Fruit fly (Drosophila melanogaster) whole organism, embryonic: ENCODE results near the gene kat-60L1.

Experiments used
- CG10267 ChIP-seq: fragments of 200-800 bp; sonication (Bioruptor generic); optimal IDR thresholded peaks from 2 replicates; lab custom pipeline; 2018; ENCODE audit warnings: missing biosample characterization, mild to moderate bottlenecking, missing genetic modification characterization, moderate library complexity
- CG10274 ChIP-seq: fragments of 200-800 bp; sonication (Bioruptor generic); optimal IDR thresholded peaks from 3 replicates; lab custom pipeline; 2017; ENCODE audit warnings: missing biosample characterization, mild to moderate bottlenecking, missing genetic modification characterization
- CG10565 ChIP-seq: fragments of 200-800 bp; sonication (Bioruptor generic); optimal IDR thresholded peaks from 3 replicates; lab custom pipeline; 2016; ENCODE audit warnings: missing biosample characterization, mild to moderate bottlenecking, missing genetic modification characterization
- CG10654 ChIP-seq: fragments of 200-800 bp; sonication (Bioruptor generic); optimal IDR thresholded peaks from 2 replicates; lab custom pipeline; 2016; ENCODE audit warnings: missing biosample characterization, missing genetic modification characterization
- CG11093 ChIP-seq: fragments of 200-800 bp; sonication (Bioruptor generic); IDR thresholded peaks from 3 replicates; pipeline ENCODE4 v1.3.6; 2022; ENCODE audit warnings: missing biosample characterization, missing genetic modification characterization
- CG11247 ChIP-seq: fragments of 200-800 bp; sonication (Bioruptor generic); IDR thresholded peaks from 2 replicates; pipeline ENCODE4 v1.3.6; 2022; ENCODE audit warnings: missing biosample characterization, missing genetic modification characterization
- CG12659 ChIP-seq: fragments of 200-800 bp; sonication (Bioruptor generic); optimal IDR thresholded peaks from 3 replicates; lab custom pipeline; 2017; ENCODE audit warnings: mild to moderate bottlenecking, missing biosample characterization, missing genetic modification reagents, missing genetic modification characterization
- CG13775 ChIP-seq: fragments of 200-800 bp; sonication (Bioruptor generic); optimal IDR thresholded peaks from 3 replicates; lab custom pipeline; 2017; ENCODE audit warnings: missing biosample characterization, mild to moderate bottlenecking, missing genetic modification characterization
- CG14860 ChIP-seq: fragments of 200-800 bp; sonication (Bioruptor generic); IDR thresholded peaks from 3 replicates; pipeline ENCODE4 v1.3.6; 2022; ENCODE audit warnings: missing biosample characterization, missing genetic modification characterization; ENCODE audit not compliant: partially characterized antibody
- CG15073 ChIP-seq: fragments of 200-800 bp; sonication (Bioruptor generic); optimal IDR thresholded peaks from 2 replicates; lab custom pipeline; 2016; ENCODE audit warnings: missing biosample characterization, missing genetic modification characterization
- CG15269 ChIP-seq: fragments of 200-800 bp; sonication (Bioruptor generic); optimal IDR thresholded peaks from 2 replicates; lab custom pipeline; 2018; ENCODE audit warnings: missing biosample characterization, mild to moderate bottlenecking, missing genetic modification characterization, moderate library complexity
- CG15479 ChIP-seq: fragments of 200-800 bp; sonication (Bioruptor generic); optimal IDR thresholded peaks from 3 replicates; lab custom pipeline; 2019; ENCODE audit warnings: missing biosample characterization, mild to moderate bottlenecking, missing genetic modification characterization, moderate library complexity
- CG15601 ChIP-seq: fragments of 200-800 bp; sonication (Bioruptor generic); optimal IDR thresholded peaks from 3 replicates; lab custom pipeline; 2019; ENCODE audit warnings: missing biosample characterization, mild to moderate bottlenecking, missing genetic modification characterization, moderate library complexity
- CG17568 ChIP-seq: fragments of 200-800 bp; sonication (Bioruptor generic); optimal IDR thresholded peaks from 2 replicates; lab custom pipeline; 2018; ENCODE audit warnings: missing biosample characterization, mild to moderate bottlenecking, missing genetic modification characterization, moderate library complexity
- CG17912 ChIP-seq: fragments of 200-800 bp; sonication (Bioruptor generic); optimal IDR thresholded peaks from 2 replicates; lab custom pipeline; 2018; ENCODE audit warnings: missing biosample characterization, mild to moderate bottlenecking, missing genetic modification characterization
- CG2129 ChIP-seq: fragments of 200-800 bp; sonication (Bioruptor generic); IDR thresholded peaks from 2 replicates; pipeline ENCODE4 v1.3.6; 2022; ENCODE audit warnings: missing biosample characterization, missing genetic modification characterization; ENCODE audit not compliant: partially characterized antibody
- CG2875 ChIP-seq: fragments of 200-800 bp; sonication (Bioruptor generic); optimal IDR thresholded peaks from 2 replicates; lab custom pipeline; 2017; ENCODE audit warnings: missing biosample characterization, mild to moderate bottlenecking, missing genetic modification characterization, missing genetic modification reagents
- CG3065 ChIP-seq: fragments of 200-800 bp; sonication (Bioruptor generic); optimal IDR thresholded peaks from 2 replicates; lab custom pipeline; 2016; ENCODE audit warnings: missing biosample characterization, missing genetic modification characterization
- CG31388 ChIP-seq: fragments of 200-800 bp; sonication (Bioruptor generic); optimal IDR thresholded peaks from 2 replicates; lab custom pipeline; 2016; ENCODE audit warnings: missing biosample characterization, missing genetic modification characterization
- CG3281 ChIP-seq: fragments of 200-800 bp; sonication (Bioruptor generic); optimal IDR thresholded peaks from 3 replicates; lab custom pipeline; 2017; ENCODE audit warnings: missing biosample characterization, mild to moderate bottlenecking, missing genetic modification characterization
- CG33557 ChIP-seq: fragments of 200-800 bp; sonication (Bioruptor generic); optimal IDR thresholded peaks from 2 replicates; lab custom pipeline; 2019; ENCODE audit warnings: missing biosample characterization, mild to moderate bottlenecking, missing genetic modification characterization, moderate library complexity
- CG3407 ChIP-seq: fragments of 200-800 bp; sonication (Bioruptor generic); optimal IDR thresholded peaks from 2 replicates; lab custom pipeline; 2018; ENCODE audit warnings: missing biosample characterization, mild to moderate bottlenecking, missing genetic modification characterization
- CG4424 ChIP-seq: fragments of 200-800 bp; sonication (Bioruptor generic); optimal IDR thresholded peaks from 3 replicates; lab custom pipeline; 2016; ENCODE audit warnings: missing biosample characterization, missing genetic modification characterization
- CG5180 ChIP-seq: fragments of 200-800 bp; sonication (Bioruptor generic); optimal IDR thresholded peaks from 3 replicates; lab custom pipeline; 2017; ENCODE audit warnings: missing biosample characterization, missing genetic modification characterization, mild to moderate bottlenecking, moderate library complexity, missing genetic modification reagents
- CG7928 ChIP-seq: fragments of 200-800 bp; sonication (Bioruptor generic); optimal IDR thresholded peaks from 2 replicates; lab custom pipeline; 2017; ENCODE audit warnings: missing biosample characterization, mild to moderate bottlenecking, missing genetic modification characterization
- CG7987 ChIP-seq: fragments of 200-800 bp; sonication (Bioruptor generic); optimal IDR thresholded peaks from 2 replicates; lab custom pipeline; 2018; ENCODE audit warnings: missing biosample characterization, mild to moderate bottlenecking, missing genetic modification characterization, moderate library complexity
- D19A ChIP-seq: fragments of 200-800 bp; optimal IDR thresholded peaks from 3 replicates; lab custom pipeline; 2019; ENCODE audit warnings: missing biosample characterization, mild to moderate bottlenecking, missing genetic modification characterization, moderate library complexity
- Dip3 ChIP-seq: fragments of 200-800 bp; sonication (Bioruptor generic); optimal IDR thresholded peaks from 3 replicates; lab custom pipeline; 2016; ENCODE audit warnings: missing biosample characterization, missing genetic modification characterization
- Dref ChIP-seq: fragments of 200-800 bp; sonication (Bioruptor generic); IDR thresholded peaks from 2 replicates; pipeline ENCODE4 v1.3.6; 2022; ENCODE audit warnings: missing biosample characterization, missing genetic modification characterization
- ERR ChIP-seq: fragments of 200-800 bp; sonication (Bioruptor generic); optimal IDR thresholded peaks from 2 replicates; lab custom pipeline; 2016; ENCODE audit warnings: missing biosample characterization, missing genetic modification characterization
- Hr51 ChIP-seq, 2 experiments: fragments of 200-800 bp; sonication (Bioruptor generic); optimal IDR thresholded peaks; 2 replicates in 1 of 2; 3 replicates in 1 of 2; lab custom pipeline; 2016 to 2018; ENCODE audit warnings: missing biosample characterization in 2 of 2, missing genetic modification characterization in 2 of 2, mild to moderate bottlenecking in 1 of 2, moderate library complexity in 1 of 2
- MTF-1 ChIP-seq: fragments of 200-800 bp; sonication (Bioruptor generic); optimal IDR thresholded peaks from 2 replicates; lab custom pipeline; 2018; ENCODE audit warnings: missing biosample characterization, mild to moderate bottlenecking, missing genetic modification characterization, borderline replicate concordance
- Med ChIP-seq: fragments of 200-800 bp; sonication (Bioruptor generic); peaks from one replicate; lab custom pipeline; 2016; ENCODE audit warnings: missing biosample characterization, missing genetic modification characterization, mild to moderate bottlenecking, inconsistent platforms, moderate library complexity
- al ChIP-seq: fragments of 200-800 bp; sonication (Bioruptor generic); IDR thresholded peaks from 2 replicates; pipeline ENCODE4 v1.3.6; 2022; ENCODE audit warnings: missing biosample characterization, missing genetic modification characterization
- br ChIP-seq: fragments of >200 bp; optimal IDR thresholded peaks from 2 replicates; lab custom pipeline; 2017
- chinmo ChIP-seq: fragments of 200-800 bp; sonication (Bioruptor generic); IDR thresholded peaks from 4 replicates; pipeline ENCODE4 v1.3.6; 2022; ENCODE audit warnings: missing biosample characterization, missing genetic modification characterization; ENCODE audit not compliant: partially characterized antibody
- da ChIP-seq: fragments of 200-800 bp; sonication (Bioruptor generic); optimal IDR thresholded peaks from 2 replicates; lab custom pipeline; 2016; ENCODE audit warnings: missing biosample characterization, missing genetic modification characterization
- fu2 ChIP-seq: fragments of 200-800 bp; sonication (Bioruptor generic); optimal IDR thresholded peaks from 2 replicates; lab custom pipeline; 2016; ENCODE audit warnings: missing biosample characterization, missing genetic modification characterization
- gem ChIP-seq: fragments of 200-800 bp; sonication (Bioruptor generic); optimal IDR thresholded peaks from 2 replicates; lab custom pipeline; 2019; ENCODE audit warnings: missing biosample characterization, mild to moderate bottlenecking, missing genetic modification characterization, moderate library complexity
- gfzf ChIP-seq: fragments of 200-800 bp; sonication (Bioruptor generic); optimal IDR thresholded peaks from 2 replicates; lab custom pipeline; 2016; ENCODE audit warnings: missing biosample characterization, mild to moderate bottlenecking, missing genetic modification characterization, moderate library complexity
- ham ChIP-seq: fragments of 200-800 bp; sonication (Bioruptor generic); IDR thresholded peaks from 2 replicates; pipeline ENCODE4 v1.3.6; 2022; ENCODE audit warnings: missing biosample characterization, missing genetic modification characterization
- inv ChIP-seq: fragments of 200-800 bp; sonication (Bioruptor generic); IDR thresholded peaks from 2 replicates; pipeline ENCODE4 v1.3.6; 2022; ENCODE audit warnings: missing biosample characterization, missing genetic modification characterization; ENCODE audit not compliant: partially characterized antibody
- ken ChIP-seq: fragments of 200-800 bp; sonication (Bioruptor generic); IDR thresholded peaks from 3 replicates; pipeline ENCODE4 v1.3.6; 2022; ENCODE audit warnings: missing biosample characterization, missing genetic modification characterization
- shn ChIP-seq: fragments of 200-800 bp; sonication (Bioruptor generic); optimal IDR thresholded peaks from 3 replicates; lab custom pipeline; 2016; ENCODE audit warnings: missing biosample characterization, missing genetic modification characterization
- sim ChIP-seq: fragments of 200-800 bp; sonication (Bioruptor generic); IDR thresholded peaks from 2 replicates; pipeline ENCODE4 v1.3.6; 2022; ENCODE audit warnings: missing biosample characterization, missing genetic modification characterization
- tap ChIP-seq: fragments of 200-800 bp; optimal IDR thresholded peaks from 3 replicates; lab custom pipeline; 2019; ENCODE audit warnings: missing biosample characterization, mild to moderate bottlenecking, missing genetic modification characterization, moderate library complexity
- tgo ChIP-seq: fragments of 200-800 bp; sonication (Bioruptor generic); IDR thresholded peaks from 3 replicates; pipeline ENCODE4 v1.3.6; 2022; ENCODE audit warnings: missing biosample characterization, missing genetic modification characterization
- tin ChIP-seq: fragments of 200-800 bp; sonication (Bioruptor generic); optimal IDR thresholded peaks from 3 replicates; lab custom pipeline; 2016; ENCODE audit warnings: missing biosample characterization, missing genetic modification characterization
- wek ChIP-seq: fragments of 200-800 bp; sonication (Bioruptor generic); optimal IDR thresholded peaks from 3 replicates; lab custom pipeline; 2018; ENCODE audit warnings: missing biosample characterization, mild to moderate bottlenecking, missing genetic modification characterization, moderate library complexity
- zen ChIP-seq: fragments of 200-800 bp; sonication (Bioruptor generic); optimal IDR thresholded peaks from 3 replicates; lab custom pipeline; 2018; ENCODE audit warnings: missing biosample characterization, mild to moderate bottlenecking, missing genetic modification characterization, moderate library complexity

Gene kat-60L1

DNA sequence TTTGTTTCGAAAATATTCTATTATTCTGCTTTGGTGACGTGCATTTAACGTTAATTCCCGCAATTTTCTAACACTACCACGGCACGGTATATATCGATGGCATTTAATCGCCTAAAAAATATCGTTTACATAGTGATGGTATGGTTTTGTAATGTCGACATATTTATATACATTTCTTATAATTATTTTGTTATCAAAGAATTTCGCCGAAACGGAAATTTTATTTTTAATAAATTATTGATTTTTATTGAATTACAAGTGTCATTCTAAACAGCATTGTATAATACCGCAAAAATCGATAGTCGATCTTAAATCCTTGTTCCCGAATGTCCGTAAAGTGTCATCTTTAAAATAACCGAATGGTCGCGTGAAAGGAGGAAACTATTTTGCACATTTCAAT is 42.9 kb downstream of the kat-60L1 start, which contains the start of the genes Sec20 and dgrn (continued):
- TF ChIP-seq CG10267 (tag; lab: Kevin White, UChicago) (peak; percentile 97), CG3407 (GFP tag; lab: Kevin White, UChicago) (peak; percentile 25), CG15073 (GFP tag; lab: Kevin White, UChicago) (no peak), tap (tag; lab: Kevin White, UChicago) (no peak), ham (GFP tag; lab: Robert Waterston, UW) (no peak), gfzf (GFP tag; lab: Kevin White, UChicago) (peak; percentile 50), CG11247 (GFP tag; lab: Robert Waterston, UW) (peak; percentile 74), ken (0 out of 3 replicates have a peak, but pooled peaks have one; percentile 49), CG10274 (no peak), sim (GFP tag; lab: Robert Waterston, UW) (no peak), inv (peak; percentile 96), da (no peak), CG3065 (GFP tag; lab: Kevin White, UChicago) (peak; percentile 42), fu2 (GFP tag; lab: Kevin White, UChicago) (no peak), CG7987 (GFP tag; lab: Kevin White, UChicago) (no peak), CG11093 (GFP tag; lab: Robert Waterston, UW) (no peak), shn (no peak), ERR (GFP tag; lab: Kevin White, UChicago) (no peak), CG4424 (GFP tag; lab: Kevin White, UChicago) (peak; percentile 74), CG2129 (peak; percentile 84), CG3281 (GFP tag; lab: Kevin White, UChicago) (peak; percentile 38), CG2875 (GFP tag; lab: Kevin White, UChicago) (no peak), CG12659 (GFP tag; lab: Kevin White, UChicago) (peak; percentile 82), CG15269 (tag; lab: Kevin White, UChicago) (peak; percentile 62), CG5180 (GFP tag; lab: Kevin White, UChicago) (no peak), CG31388 (GFP tag; lab: Kevin White, UChicago) (no peak), CG15479 (GFP tag; lab: Kevin White, UChicago) (no peak), wek (GFP tag; lab: Kevin White, UChicago) (no peak), Dip3 (GFP tag; lab: Kevin White, UChicago) (peak; percentile 56), CG15601 (peak; percentile 68), Dref (GFP tag; lab: Robert Waterston, UW) (peak; percentile 66), CG14860 (GFP tag; lab: Robert Waterston, UW) (peak; percentile 82), Hr51 (GFP tag; optimal IDR thresholded peaks at IDR 0.05; lab: Kevin White, UChicago) (peak; percentile 40 to 55), gem (peak; percentile 82), Med (GFP tag; lab: Kevin White, UChicago) (peak; percentile 79), D19A (peak; percentile 70), CG7928 (GFP tag; lab: Kevin White, UChicago) (no peak), chinmo (GFP tag; lab: Robert Waterston, UW) (peak; percentile 85; the same call in 3 of the 4 replicates), CG10565 (no peak), zen (peak; percentile 69), br (lab: Kevin White, UChicago) (no peak), CG13775 (GFP tag; lab: Kevin White, UChicago) (peak; percentile 77), tin (GFP tag; lab: Kevin White, UChicago) (peak; percentile 65), CG17568 (GFP tag; lab: Kevin White, UChicago) (peak; percentile 38), CG10654 (GFP tag; lab: Kevin White, UChicago) (peak; percentile 50), CG17912 (GFP tag; lab: Kevin White, UChicago) (no peak), tgo (GFP tag; lab: Robert Waterston, UW) (peak; percentile 51), MTF-1 (GFP tag; lab: Kevin White, UChicago) (no peak), CG33557 (GFP tag; lab: Kevin White, UChicago) (no peak), al (GFP tag; lab: Robert Waterston, UW) (peak; percentile 47; the same call in 1 of the 2 replicates)
